Fruit fly (Drosophila melanogaster) whole organism, embryonic: ENCODE measurements around the gene hop.

Experiments used
- B-H1 ChIP-seq: fragments of 200-800 bp; sonication (Bioruptor generic); IDR thresholded peaks from 3 replicates; pipeline ENCODE4 v1.3.6; 2022; ENCODE audit warnings: missing biosample characterization, missing genetic modification characterization
- BEAF-32 ChIP-seq: fragments of 200-800 bp; sonication (Bioruptor generic); optimal IDR thresholded peaks from 3 replicates; lab custom pipeline; 2017; ENCODE audit warnings: missing biosample characterization, missing genetic modification characterization, mild to moderate bottlenecking, moderate library complexity, missing genetic modification reagents
- CG10321 ChIP-seq: fragments of 200-800 bp; sonication (Bioruptor generic); IDR thresholded peaks from 2 replicates; pipeline ENCODE4 v1.3.6; 2022; ENCODE audit warnings: missing biosample characterization, missing genetic modification characterization
- CG11560 ChIP-seq: fragments of 200-800 bp; sonication (Bioruptor generic); IDR thresholded peaks from 3 replicates; pipeline ENCODE4 v1.3.6; 2022; ENCODE audit warnings: missing biosample characterization, missing genetic modification characterization
- CG12299 ChIP-seq: fragments of 200-800 bp; sonication (Bioruptor generic); optimal IDR thresholded peaks from 2 replicates; lab custom pipeline; 2018; ENCODE audit warnings: missing biosample characterization, mild to moderate bottlenecking, missing genetic modification characterization
- CG13775 ChIP-seq: fragments of 200-800 bp; sonication (Bioruptor generic); optimal IDR thresholded peaks from 3 replicates; lab custom pipeline; 2017; ENCODE audit warnings: missing biosample characterization, mild to moderate bottlenecking, missing genetic modification characterization
- CG13894 ChIP-seq: fragments of 200-800 bp; sonication (Bioruptor generic); optimal IDR thresholded peaks from 3 replicates; lab custom pipeline; 2018; ENCODE audit warnings: missing biosample characterization, mild to moderate bottlenecking, missing genetic modification characterization, moderate library complexity
- CG14860 ChIP-seq: fragments of 200-800 bp; sonication (Bioruptor generic); IDR thresholded peaks from 3 replicates; pipeline ENCODE4 v1.3.6; 2022; ENCODE audit warnings: missing biosample characterization, missing genetic modification characterization; ENCODE audit not compliant: partially characterized antibody
- CG15073 ChIP-seq: fragments of 200-800 bp; sonication (Bioruptor generic); optimal IDR thresholded peaks from 2 replicates; lab custom pipeline; 2016; ENCODE audit warnings: missing biosample characterization, missing genetic modification characterization
- CG1529 ChIP-seq: fragments of 200-800 bp; sonication (Bioruptor generic); optimal IDR thresholded peaks from 3 replicates; lab custom pipeline; 2018; ENCODE audit warnings: missing biosample characterization, missing genetic modification characterization
- CG1792 ChIP-seq: fragments of 200-800 bp; sonication (Bioruptor generic); optimal IDR thresholded peaks from 2 replicates; lab custom pipeline; 2016; ENCODE audit warnings: missing biosample characterization, missing genetic modification characterization
- CG3065 ChIP-seq: fragments of 200-800 bp; sonication (Bioruptor generic); optimal IDR thresholded peaks from 2 replicates; lab custom pipeline; 2016; ENCODE audit warnings: missing biosample characterization, missing genetic modification characterization
- CG5180 ChIP-seq: fragments of 200-800 bp; sonication (Bioruptor generic); optimal IDR thresholded peaks from 3 replicates; lab custom pipeline; 2017; ENCODE audit warnings: missing biosample characterization, missing genetic modification characterization, mild to moderate bottlenecking, moderate library complexity, missing genetic modification reagents
- CG7372 ChIP-seq: fragments of 200-800 bp; sonication (Bioruptor generic); IDR thresholded peaks from 2 replicates; pipeline ENCODE4 v1.3.6; 2022; ENCODE audit warnings: missing biosample characterization, missing genetic modification characterization
- CTCF ChIP-seq: fragments of 200-800 bp; sonication (Bioruptor generic); optimal IDR thresholded peaks from 2 replicates; lab custom pipeline; 2017; ENCODE audit warnings: missing biosample characterization, mild to moderate bottlenecking, missing genetic modification characterization, moderate library complexity
- CrebB ChIP-seq: fragments of 200-800 bp; sonication (Bioruptor generic); optimal IDR thresholded peaks from 3 replicates; lab custom pipeline; 2018; ENCODE audit warnings: missing biosample characterization, mild to moderate bottlenecking, missing genetic modification characterization
- D19A ChIP-seq: fragments of 200-800 bp; optimal IDR thresholded peaks from 3 replicates; lab custom pipeline; 2019; ENCODE audit warnings: missing biosample characterization, mild to moderate bottlenecking, missing genetic modification characterization, moderate library complexity
- D19B ChIP-seq: fragments of 200-800 bp; sonication (Bioruptor generic); optimal IDR thresholded peaks from 2 replicates; lab custom pipeline; 2017; ENCODE audit warnings: missing biosample characterization, mild to moderate bottlenecking, missing genetic modification characterization
- Gug ChIP-seq: fragments of 200-800 bp; sonication (Bioruptor generic); IDR thresholded peaks from 4 replicates; pipeline ENCODE4 v1.3.6; 2022; ENCODE audit warnings: missing biosample characterization, missing genetic modification characterization
- HLH54F ChIP-seq: fragments of 200-800 bp; sonication (Bioruptor generic); optimal IDR thresholded peaks from 3 replicates; lab custom pipeline; 2016; ENCODE audit warnings: missing biosample characterization, missing genetic modification characterization
- Hr3 ChIP-seq: fragments of 200-800 bp; sonication (Bioruptor generic); optimal IDR thresholded peaks from 3 replicates; lab custom pipeline; 2016; ENCODE audit warnings: missing biosample characterization, missing genetic modification characterization
- Hr51 ChIP-seq, 2 experiments: fragments of 200-800 bp; sonication (Bioruptor generic); optimal IDR thresholded peaks; 2 replicates in 1 of 2; 3 replicates in 1 of 2; lab custom pipeline; 2016 to 2018; ENCODE audit warnings: missing biosample characterization in 2 of 2, missing genetic modification characterization in 2 of 2, mild to moderate bottlenecking in 1 of 2, moderate library complexity in 1 of 2
- Kr ChIP-seq: fragments of 200-800 bp; sonication (Bioruptor generic); optimal IDR thresholded peaks from 2 replicates; lab custom pipeline; 2017; ENCODE audit warnings: missing biosample characterization, mild to moderate bottlenecking, missing genetic modification characterization
- Lhr ChIP-seq: fragments of 200-800 bp; sonication (Bioruptor generic); optimal IDR thresholded peaks from 3 replicates; lab custom pipeline; 2017; ENCODE audit warnings: mild to moderate bottlenecking, missing biosample characterization, missing genetic modification reagents, missing genetic modification characterization
- Pdp1 ChIP-seq, 2 experiments: fragments of 200-800 bp; sonication (Bioruptor generic); optimal IDR thresholded peaks; 3 replicates each; lab custom pipeline; 2016; ENCODE audit warnings: missing biosample characterization in 2 of 2, missing genetic modification characterization in 2 of 2, mild to moderate bottlenecking in 1 of 2, moderate library complexity in 1 of 2
- Scr ChIP-seq: fragments of 200-800 bp; sonication (Bioruptor generic); IDR thresholded peaks from 2 replicates; pipeline ENCODE4 v1.3.6; 2022; ENCODE audit warnings: missing biosample characterization, missing genetic modification characterization; ENCODE audit not compliant: partially characterized antibody
- Trl ChIP-seq, 3 experiments: fragments of >200 bp in 2 of 3; fragments of 200-800 bp in 1 of 3; sonication (Bioruptor generic) in 1 of 3; optimal IDR thresholded peaks; 2 replicates in 1 of 3; 3 replicates in 2 of 3; lab custom pipeline; 2016 to 2017; ENCODE audit warnings: missing biosample characterization in 1 of 3, missing genetic modification characterization in 1 of 3
- bbx ChIP-seq: fragments of 200-800 bp; sonication (Bioruptor generic); IDR thresholded peaks from 2 replicates; pipeline ENCODE4 v1.3.6; 2022; ENCODE audit warnings: missing biosample characterization, missing genetic modification characterization; ENCODE audit not compliant: partially characterized antibody
- bowl ChIP-seq: fragments of 200-800 bp; sonication (Bioruptor generic); IDR thresholded peaks from 2 replicates; pipeline ENCODE4 v1.3.6; 2022; ENCODE audit warnings: missing biosample characterization, missing genetic modification characterization
- chm ChIP-seq: fragments of 200-800 bp; sonication (Bioruptor generic); IDR thresholded peaks from 2 replicates; pipeline ENCODE4 v1.3.6; 2022; ENCODE audit warnings: missing biosample characterization, missing genetic modification characterization
- crc ChIP-seq: fragments of 200-800 bp; sonication (Bioruptor generic); optimal IDR thresholded peaks from 2 replicates; lab custom pipeline; 2016; ENCODE audit warnings: missing biosample characterization, missing genetic modification characterization
- dmrt11E ChIP-seq: fragments of 200-800 bp; sonication (Bioruptor generic); optimal IDR thresholded peaks from 3 replicates; lab custom pipeline; 2018; ENCODE audit warnings: missing biosample characterization, mild to moderate bottlenecking, missing genetic modification characterization, moderate library complexity
- ftz-f1 ChIP-seq: fragments of 200-800 bp; sonication (Bioruptor generic); optimal IDR thresholded peaks from 2 replicates; lab custom pipeline; 2016; ENCODE audit warnings: missing biosample characterization, missing genetic modification characterization
- ham ChIP-seq: fragments of 200-800 bp; sonication (Bioruptor generic); IDR thresholded peaks from 2 replicates; pipeline ENCODE4 v1.3.6; 2022; ENCODE audit warnings: missing biosample characterization, missing genetic modification characterization
- hbn ChIP-seq: fragments of 200-800 bp; sonication (Bioruptor generic); IDR thresholded peaks from 2 replicates; pipeline ENCODE4 v1.3.6; 2022; ENCODE audit warnings: missing biosample characterization, missing genetic modification characterization; ENCODE audit not compliant: partially characterized antibody
- kah ChIP-seq: fragments of 200-800 bp; sonication (Bioruptor generic); optimal IDR thresholded peaks from 2 replicates; lab custom pipeline; 2018; ENCODE audit warnings: missing biosample characterization, mild to moderate bottlenecking, missing genetic modification characterization
- pnt ChIP-seq: fragments of 200-800 bp; sonication (Bioruptor generic); optimal IDR thresholded peaks from 3 replicates; lab custom pipeline; 2016; ENCODE audit warnings: missing biosample characterization, missing genetic modification characterization
- pum ChIP-seq: fragments of 200-800 bp; sonication (Bioruptor generic); optimal IDR thresholded peaks from 2 replicates; lab custom pipeline; 2016; ENCODE audit warnings: missing biosample characterization, missing genetic modification characterization
- repo ChIP-seq: fragments of 200-800 bp; sonication (Bioruptor generic); optimal IDR thresholded peaks from 2 replicates; lab custom pipeline; 2016; ENCODE audit warnings: missing biosample characterization, missing genetic modification characterization
- sd ChIP-seq: fragments of 200-800 bp; sonication (Bioruptor generic); optimal IDR thresholded peaks from 3 replicates; lab custom pipeline; 2018; ENCODE audit warnings: missing biosample characterization, mild to moderate bottlenecking, missing genetic modification characterization, moderate library complexity
- stc ChIP-seq: fragments of 200-800 bp; sonication (Bioruptor generic); IDR thresholded peaks from 2 replicates; pipeline ENCODE4 v1.3.6; 2022; ENCODE audit warnings: missing biosample characterization, missing genetic modification characterization
- tin ChIP-seq: fragments of 200-800 bp; sonication (Bioruptor generic); optimal IDR thresholded peaks from 3 replicates; lab custom pipeline; 2016; ENCODE audit warnings: missing biosample characterization, missing genetic modification characterization
- unc-4 ChIP-seq: fragments of 200-800 bp; sonication (Bioruptor generic); IDR thresholded peaks from 2 replicates; pipeline ENCODE4 v1.3.6; 2022; ENCODE audit warnings: missing biosample characterization, missing genetic modification characterization; ENCODE audit not compliant: partially characterized antibody
- zfh1 ChIP-seq: fragments of 200-800 bp; sonication (Bioruptor generic); IDR thresholded peaks from 3 replicates; pipeline ENCODE4 v1.3.6; 2022; ENCODE audit warnings: missing biosample characterization, missing genetic modification characterization

hop gene

DNA sequence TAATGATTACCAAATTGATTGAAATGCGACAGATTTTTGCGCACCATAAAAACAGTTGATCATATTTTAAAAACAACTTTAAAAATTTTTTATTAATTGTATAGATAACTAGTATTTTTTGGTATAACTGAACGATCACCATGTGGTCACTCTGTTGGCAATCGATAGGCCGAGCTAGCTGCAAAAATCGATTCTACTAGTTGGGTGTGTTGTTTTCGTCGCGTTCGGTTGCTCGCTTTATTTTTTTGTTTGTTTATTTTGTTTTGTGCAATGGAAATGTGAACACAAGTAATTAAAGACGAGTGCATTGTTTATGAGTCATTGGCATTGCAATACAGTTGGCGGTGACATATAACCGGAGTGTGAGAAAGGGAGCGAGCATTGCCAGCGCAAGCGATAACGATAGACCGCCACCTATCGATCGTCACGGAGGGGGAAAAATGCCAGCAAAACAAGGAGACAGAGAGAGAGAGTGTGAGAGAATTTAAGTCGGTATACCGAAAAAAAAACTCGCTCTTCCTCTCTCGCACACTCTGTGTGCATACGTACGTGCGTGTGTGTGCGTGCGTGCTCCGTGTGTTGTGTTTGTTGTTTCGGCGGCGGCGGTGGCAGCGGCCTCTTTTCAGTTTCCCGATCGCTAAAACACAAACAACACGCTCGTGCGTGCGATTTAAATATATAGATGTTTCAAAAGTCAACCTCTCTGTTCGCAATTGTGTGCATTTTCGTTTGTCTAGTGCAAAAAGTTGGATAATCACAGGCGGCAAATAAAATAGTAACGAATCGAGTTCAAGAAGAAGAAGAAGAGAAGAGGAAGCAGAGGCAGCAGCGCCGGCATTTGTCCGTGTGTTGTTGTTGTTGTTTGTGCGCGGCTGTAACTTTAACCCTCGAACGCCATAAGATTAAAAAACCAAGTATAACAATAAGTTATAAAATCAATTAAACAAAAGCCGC is 21.9 kb upstream of the hop start (continued):
- no peak for TF ChIP-seq pnt (GFP tag; lab: Kevin White, UChicago)
- peak; percentile 83 for TF ChIP-seq CG14860 (GFP tag; lab: Robert Waterston, UW)
- TF ChIP-seq B-H1, result no peak
- TF ChIP-seq CG5180 (GFP tag; lab: Kevin White, UChicago), result peak; percentile 16
- no peak for TF ChIP-seq CG3065

DNA sequence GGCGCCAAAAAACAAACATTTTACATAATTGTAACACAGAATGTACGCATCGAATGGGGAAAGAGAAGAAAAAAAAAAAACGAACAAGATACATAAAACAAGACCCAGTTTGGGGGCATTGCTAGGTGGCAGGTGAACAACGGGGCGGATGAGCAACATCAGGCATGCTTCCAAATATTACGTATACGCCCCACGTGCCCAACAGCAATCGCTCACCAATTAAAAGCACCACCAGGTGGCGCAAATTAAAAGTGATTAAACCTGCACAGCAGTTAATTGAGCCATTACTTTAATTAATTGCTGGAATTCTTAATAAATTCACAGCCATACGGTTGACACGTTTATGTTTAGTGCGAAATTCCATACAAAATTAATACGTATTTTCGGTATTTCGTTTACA is 17.6 kb upstream of the hop start:
- no peak for TF ChIP-seq kah (GFP tag; lab: Kevin White, UChicago)
- TF ChIP-seq CTCF, result peak; percentile 54
- peak; percentile 90 for TF ChIP-seq CG7372 (GFP tag; lab: Robert Waterston, UW)
- peak; percentile 45 for TF ChIP-seq sd
- peak in 1 of 2 experiments; percentile 42 for TF ChIP-seq Pdp1 (GFP tag; optimal IDR thresholded peaks at IDR 0.05; lab: Kevin White, UChicago)

dm6 chrX:11384023-11384444 is 16.1 kb upstream of the hop start:
- TF ChIP-seq ftz-f1 (GFP tag; lab: Kevin White, UChicago) (no peak), CG15073 (GFP tag; lab: Kevin White, UChicago) (no peak), CG13894 (peak; percentile 81), CG3065 (no peak), CG1792 (GFP tag; lab: Kevin White, UChicago) (no peak), CG10321 (peak; percentile 47; the same call in 1 of the 2 replicates), Scr (GFP tag; lab: Robert Waterston, UW) (0 out of 2 replicates have a peak, but pooled peaks have one; percentile 7), repo (GFP tag; lab: Kevin White, UChicago) (no peak), chm (GFP tag; lab: Robert Waterston, UW) (peak; percentile 48; the same call in 1 of the 2 replicates), Hr51 (GFP tag; optimal IDR thresholded peaks at IDR 0.05; lab: Kevin White, UChicago) (peak; percentile 25 to 70), Gug (GFP tag; lab: Robert Waterston, UW) (peak; percentile 76; the same call in 3 of the 4 replicates), Hr3 (GFP tag; lab: Kevin White, UChicago) (peak; percentile 60), D19A (tag; lab: Kevin White, UChicago) (peak; percentile 2), pum (peak; percentile 58), D19B (GFP tag; lab: Kevin White, UChicago) (peak; percentile 36), crc (peak; percentile 10), CrebB (tag; lab: Kevin White, UChicago) (peak; percentile 29), Lhr (GFP tag; lab: Kevin White, UChicago) (no peak), tin (peak; percentile 54), hbn (no peak), Kr (GFP tag; lab: Kevin White, UChicago) (no peak), bowl (GFP tag; lab: Robert Waterston, UW) (no peak), CG12299 (tag; lab: Kevin White, UChicago) (peak; percentile 43), HLH54F (peak; percentile 68), ham (peak; percentile 54; the same call in 1 of the 2 replicates), CG13775 (GFP tag; lab: Kevin White, UChicago) (peak; percentile 57), zfh1 (GFP tag; lab: Robert Waterston, UW) (peak; percentile 45; the same call in 1 of the 3 replicates), pnt (GFP tag; lab: Kevin White, UChicago) (peak; percentile 49), stc (GFP tag; lab: Robert Waterston, UW) (peak; percentile 58; the same call in 1 of the 2 replicates), bbx (GFP tag; lab: Robert Waterston, UW) (no peak), Trl (optimal IDR thresholded peaks at IDR 0.05; lab: Kevin White, UChicago) (no peak), Trl (GFP tag; optimal IDR thresholded peaks at IDR 0.05; lab: Kevin White, UChicago) (peak; percentile 55), unc-4 (no peak), BEAF-32 (no peak), CG11560 (tag; lab: Robert Waterston, UW) (peak; percentile 77; the same call in 2 of the 3 replicates), dmrt11E (tag; lab: Kevin White, UChicago) (no peak), CG1529 (no peak)
